Worm (Caenorhabditis elegans) whole organism, midembryonic: ENCODE measurements around the gene vrk-1.

Experiments used
- cog-1 ChIP-seq: sonication (generic microtip); optimal IDR thresholded peaks from 2 replicates; lab custom pipeline; 2016; ENCODE audit warnings: missing genetic modification characterization, missing compliant biosample characterization
- flt-1 ChIP-seq: fragments of 200-800 bp; sonication (Bioruptor generic); IDR thresholded peaks from 2 replicates; pipeline ENCODE4 v1.3.6; 2022; ENCODE audit warnings: missing genetic modification characterization, missing compliant biosample characterization
- med-1 ChIP-seq: sonication (generic microtip); optimal IDR thresholded peaks from 2 replicates; lab custom pipeline; 2017; ENCODE audit warnings: missing genetic modification characterization, mild to moderate bottlenecking, missing compliant biosample characterization, antibody characterized with exemption, missing genetic modification reagents; ENCODE audit not compliant: insufficient read depth
- ztf-29 ChIP-seq: fragments of 200-800 bp; sonication (Bioruptor generic); IDR thresholded peaks from 2 replicates; pipeline ENCODE4 v1.3.6; 2022; ENCODE audit warnings: missing genetic modification reagents, missing genetic modification characterization, missing compliant biosample characterization

ce11 chrII:5928502-5928901 lies 6.7 kb downstream of the vrk-1 start, which contains the start of gene egl-44:
- TF ChIP-seq cog-1 (tag; lab: Kevin White, UChicago) (no peak), flt-1 (GFP tag; lab: Robert Waterston, UW) (no peak), med-1 (GFP tag; lab: Kevin White, UChicago) (no peak), ztf-29 (GFP tag; lab: Robert Waterston, UW) (no peak)
